Worm (Caenorhabditis elegans) whole organism, L2 larva: ENCODE results near the gene ugt-6.
A peak's percentile ranks its signal among the peaks of the same experiment; 100 is the strongest.

Experiments used
- C34F6.9 ChIP-seq: fragments of 150-350 bp; optimal IDR thresholded peaks from 2 replicates; lab custom pipeline; 2014; ENCODE audit warnings: missing biosample characterization, missing genetic modification characterization
- F13H6.1 ChIP-seq: sonication (generic microtip); optimal IDR thresholded peaks from 2 replicates; lab custom pipeline; 2016; ENCODE audit warnings: missing genetic modification characterization, missing compliant biosample characterization
- R02D3.7 ChIP-seq: fragments of 150-350 bp; optimal IDR thresholded peaks from 2 replicates; lab custom pipeline; 2014; ENCODE audit warnings: missing biosample characterization, missing genetic modification characterization
- Y55F3AM.14 ChIP-seq: fragments of 200-800 bp; sonication (Bioruptor generic); optimal IDR thresholded peaks from 2 replicates; lab custom pipeline; 2018; ENCODE audit warnings: mild to moderate bottlenecking, missing genetic modification characterization, missing compliant biosample characterization
- ZK546.5 ChIP-seq: sonication (generic microtip); optimal IDR thresholded peaks from 2 replicates; lab custom pipeline; 2017; ENCODE audit warnings: missing biosample characterization, missing genetic modification characterization
- alr-1 ChIP-seq: fragments of 150-350 bp; optimal IDR thresholded peaks from 2 replicates; lab custom pipeline; 2014; ENCODE audit warnings: missing biosample characterization, missing genetic modification characterization
- aly-2 ChIP-seq: fragments of 150-350 bp; optimal IDR thresholded peaks from 2 replicates; lab custom pipeline; 2014; ENCODE audit warnings: missing biosample characterization, missing genetic modification characterization
- ama-1 ChIP-seq: fragments of 150-350 bp; optimal IDR thresholded peaks from 2 replicates; lab custom pipeline; 2018; ENCODE audit warnings: inconsistent platforms
- blmp-1 ChIP-seq: sonication (generic microtip); optimal IDR thresholded peaks from 2 replicates; lab custom pipeline; 2017; ENCODE audit warnings: missing genetic modification characterization, mild to moderate bottlenecking, missing compliant biosample characterization, antibody characterized with exemption, moderate library complexity; ENCODE audit not compliant: insufficient read depth
- ceh-16 ChIP-seq: fragments of 150-350 bp; optimal IDR thresholded peaks from 2 replicates; lab custom pipeline; 2014; ENCODE audit warnings: missing biosample characterization, missing genetic modification characterization
- ceh-82 ChIP-seq: fragments of 150-350 bp; optimal IDR thresholded peaks from 2 replicates; lab custom pipeline; 2014; ENCODE audit warnings: missing biosample characterization, missing genetic modification characterization
- crh-2 ChIP-seq: sonication (generic microtip); optimal IDR thresholded peaks from 2 replicates; lab custom pipeline; 2017; ENCODE audit warnings: missing biosample characterization, missing genetic modification characterization
- dmd-4 ChIP-seq: sonication (generic microtip); optimal IDR thresholded peaks from 2 replicates; lab custom pipeline; 2017; ENCODE audit warnings: missing biosample characterization, missing genetic modification characterization
- egl-27 ChIP-seq: sonication (generic microtip); optimal IDR thresholded peaks from 3 replicates; lab custom pipeline; 2017; ENCODE audit warnings: missing biosample characterization, missing genetic modification reagents, missing genetic modification characterization
- elt-3 ChIP-seq: sonication (generic microtip); optimal IDR thresholded peaks from 2 replicates; lab custom pipeline; 2017; ENCODE audit warnings: missing biosample characterization, missing genetic modification characterization
- fos-1 ChIP-seq: fragments of 150-350 bp; optimal IDR thresholded peaks from 2 replicates; lab custom pipeline; 2014; ENCODE audit warnings: missing biosample characterization, missing genetic modification characterization
- gmeb-1 ChIP-seq: fragments of 150-350 bp; optimal IDR thresholded peaks from 2 replicates; lab custom pipeline; 2014; ENCODE audit warnings: missing biosample characterization, missing genetic modification characterization
- lin-11 ChIP-seq: fragments of 150-350 bp; sonication (generic microtip); optimal IDR thresholded peaks from 2 replicates; lab custom pipeline; 2014; ENCODE audit warnings: missing biosample characterization, missing genetic modification characterization, inconsistent platforms, mixed read lengths
- lin-13 ChIP-seq: fragments of 150-350 bp; optimal IDR thresholded peaks from 2 replicates; lab custom pipeline; 2014; ENCODE audit warnings: missing biosample characterization, missing genetic modification reagents, missing genetic modification characterization
- lin-39 ChIP-seq: fragments of 150-350 bp; optimal IDR thresholded peaks from 2 replicates; lab custom pipeline; 2014; ENCODE audit warnings: missing biosample characterization, missing genetic modification reagents, missing genetic modification characterization
- lsy-2 ChIP-seq, 2 experiments: fragments of 150-350 bp in 1 of 2; sonication (generic microtip) in 1 of 2; optimal IDR thresholded peaks; 2 replicates each; lab custom pipeline; 2014 to 2017; ENCODE audit warnings: missing biosample characterization in 2 of 2, missing genetic modification characterization in 2 of 2
- mab-5 ChIP-seq: fragments of 150-350 bp; optimal IDR thresholded peaks from 2 replicates; lab custom pipeline; 2014; ENCODE audit warnings: missing biosample characterization, missing genetic modification characterization
- mbf-1 ChIP-seq: sonication (generic microtip); optimal IDR thresholded peaks from 2 replicates; lab custom pipeline; 2017; ENCODE audit warnings: missing biosample characterization, missing genetic modification characterization
- mdl-1 ChIP-seq, 2 experiments: fragments of 150-350 bp in 1 of 2; sonication (generic microtip) in 1 of 2; optimal IDR thresholded peaks; 2 replicates each; lab custom pipeline; 2017; ENCODE audit warnings: missing biosample characterization in 2 of 2, missing genetic modification characterization in 2 of 2
- nhr-10 ChIP-seq: sonication (generic microtip); optimal IDR thresholded peaks from 2 replicates; lab custom pipeline; 2017; ENCODE audit warnings: missing biosample characterization, missing genetic modification characterization
- nhr-11 ChIP-seq: fragments of 150-350 bp; optimal IDR thresholded peaks from 2 replicates; lab custom pipeline; 2014; ENCODE audit warnings: missing biosample characterization, missing genetic modification characterization
- nhr-12 ChIP-seq: fragments of 150-350 bp; optimal IDR thresholded peaks from 2 replicates; lab custom pipeline; 2014; ENCODE audit warnings: missing biosample characterization, missing genetic modification characterization
- nhr-129 ChIP-seq: fragments of 150-350 bp; optimal IDR thresholded peaks from 2 replicates; lab custom pipeline; 2014; ENCODE audit warnings: missing biosample characterization, missing genetic modification characterization
- nhr-21 ChIP-seq: fragments of 150-350 bp; optimal IDR thresholded peaks from 2 replicates; lab custom pipeline; 2014; ENCODE audit warnings: missing biosample characterization, missing genetic modification characterization
- nhr-237 ChIP-seq: fragments of 150-350 bp; optimal IDR thresholded peaks from 2 replicates; lab custom pipeline; 2014; ENCODE audit warnings: missing biosample characterization, missing genetic modification characterization
- nhr-25 ChIP-seq: fragments of 150-350 bp; sonication (generic microtip); optimal IDR thresholded peaks from 3 replicates; lab custom pipeline; 2014; ENCODE audit warnings: missing biosample characterization, missing genetic modification characterization
- nhr-6 ChIP-seq: fragments of 150-350 bp; optimal IDR thresholded peaks from 2 replicates; lab custom pipeline; 2014; ENCODE audit warnings: missing biosample characterization, missing genetic modification characterization
- nhr-77 ChIP-seq: fragments of 150-350 bp; optimal IDR thresholded peaks from 2 replicates; lab custom pipeline; 2014; ENCODE audit warnings: missing biosample characterization, missing genetic modification characterization
- peb-1 ChIP-seq: fragments of 150-350 bp; optimal IDR thresholded peaks from 2 replicates; lab custom pipeline; 2014; ENCODE audit warnings: missing biosample characterization, missing genetic modification characterization
- sem-4 ChIP-seq: fragments of 150-350 bp; optimal IDR thresholded peaks from 2 replicates; lab custom pipeline; 2014; ENCODE audit warnings: missing biosample characterization, missing genetic modification reagents, missing genetic modification characterization
- sma-3 ChIP-seq: sonication (generic microtip); optimal IDR thresholded peaks from 2 replicates; lab custom pipeline; 2016; ENCODE audit warnings: missing genetic modification reagents, missing genetic modification characterization, missing compliant biosample characterization
- sma-9 ChIP-seq, 2 experiments: fragments of 150-350 bp in 1 of 2; sonication (generic microtip) in 1 of 2; optimal IDR thresholded peaks; 2 replicates each; lab custom pipeline; 2014 to 2016; ENCODE audit warnings: missing genetic modification characterization in 2 of 2, mild to moderate bottlenecking in 1 of 2, missing biosample characterization in 1 of 2, missing compliant biosample characterization in 1 of 2, missing genetic modification reagents in 1 of 2, moderate library complexity in 1 of 2
- snpc-4 ChIP-seq: fragments of 150-350 bp; optimal IDR thresholded peaks from 2 replicates; lab custom pipeline; 2014; ENCODE audit warnings: missing biosample characterization, missing genetic modification characterization
- unc-39 ChIP-seq: fragments of 150-350 bp; optimal IDR thresholded peaks from 2 replicates; lab custom pipeline; 2014; ENCODE audit warnings: missing biosample characterization, missing genetic modification characterization
- unc-55 ChIP-seq: fragments of 150-350 bp; sonication (generic microtip); optimal IDR thresholded peaks from 3 replicates; lab custom pipeline; 2014; ENCODE audit warnings: missing biosample characterization, missing genetic modification reagents, missing genetic modification characterization
- unc-62 ChIP-seq: fragments of 150-350 bp; optimal IDR thresholded peaks from 2 replicates; lab custom pipeline; 2014; ENCODE audit warnings: missing biosample characterization, missing genetic modification reagents, missing genetic modification characterization
- zag-1 ChIP-seq: fragments of 150-350 bp; optimal IDR thresholded peaks from 2 replicates; lab custom pipeline; 2014; ENCODE audit warnings: missing biosample characterization, missing genetic modification characterization
- ztf-1 ChIP-seq: fragments of 200-800 bp; sonication (Bioruptor generic); conservative IDR thresholded peaks from 2 replicates; pipeline ENCODE4 v1.3.6; 2022; ENCODE audit warnings: missing genetic modification characterization, missing compliant biosample characterization
- ztf-11 ChIP-seq: sonication (generic microtip); optimal IDR thresholded peaks from 2 replicates; lab custom pipeline; 2017; ENCODE audit warnings: missing biosample characterization, missing genetic modification characterization

Gene ugt-6

DNA sequence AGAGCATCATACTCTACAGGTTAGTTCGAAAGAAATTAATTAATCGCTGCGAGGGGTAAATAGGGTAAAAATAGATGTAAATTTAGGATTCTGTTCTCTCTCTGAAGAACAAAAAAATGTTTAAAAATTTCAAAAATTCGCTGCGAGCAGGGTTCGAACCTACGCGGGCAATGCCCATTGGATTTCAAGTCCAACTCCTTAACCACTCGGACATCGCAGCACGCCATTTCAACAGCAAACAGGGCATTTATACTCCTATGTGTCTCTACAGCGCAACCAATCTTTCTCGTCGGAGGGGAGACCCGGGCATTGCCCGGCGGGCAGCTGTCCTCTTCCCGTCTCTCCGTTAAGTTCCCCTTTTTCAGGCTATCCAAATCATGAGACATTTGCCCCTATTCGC lies 17.8 kb downstream of the ugt-6 start:
- TF ChIP-seq nhr-25 (no peak), nhr-237 (tag; lab: Kevin White, UChicago) (no peak), ceh-82 (tag; lab: Kevin White, UChicago) (no peak), F13H6.1 (tag; lab: Kevin White, UChicago) (peak; percentile 10), sma-3 (GFP tag; lab: Kevin White, UChicago) (peak; percentile 49), mdl-1 (tag; optimal IDR thresholded peaks at IDR 0.05; lab: Kevin White, UChicago) (no peak), lin-13 (GFP tag; lab: Kevin White, UChicago) (peak; percentile 18), gmeb-1 (peak; percentile 39), blmp-1 (tag; lab: Kevin White, UChicago) (no peak), crh-2 (tag; lab: Kevin White, UChicago) (peak; percentile 18), nhr-77 (no peak), lin-39 (tag; lab: Kevin White, UChicago) (no peak), ztf-11 (tag; lab: Kevin White, UChicago) (no peak), lsy-2 (tag; optimal IDR thresholded peaks at IDR 0.05; lab: Kevin White, UChicago) (peak in 1 of 2 experiments; percentile 5), fos-1 (peak; percentile 45), peb-1 (no peak), ztf-1 (GFP tag; lab: Robert Waterston, UW) (no peak), nhr-11 (tag; lab: Kevin White, UChicago) (no peak), nhr-10 (tag; lab: Kevin White, UChicago) (no peak), ama-1 (lab: Kevin White, UChicago) (no peak), R02D3.7 (tag; lab: Kevin White, UChicago) (no peak), unc-39 (tag; lab: Kevin White, UChicago) (no peak), snpc-4 (tag; lab: Kevin White, UChicago) (no peak), ZK546.5 (tag; lab: Kevin White, UChicago) (no peak), elt-3 (tag; lab: Kevin White, UChicago) (no peak), unc-55 (no peak), C34F6.9 (tag; lab: Kevin White, UChicago) (peak; percentile 38), nhr-12 (tag; lab: Kevin White, UChicago) (no peak), Y55F3AM.14 (GFP tag; lab: Kevin White, UChicago) (no peak), mab-5 (tag; lab: Kevin White, UChicago) (no peak), ceh-16 (no peak), sem-4 (no peak), sma-9 (GFP tag; optimal IDR thresholded peaks at IDR 0.05; lab: Kevin White, UChicago) (peak; percentile 53), sma-9 (tag; optimal IDR thresholded peaks at IDR 0.05; lab: Kevin White, UChicago) (no peak), egl-27 (no peak), dmd-4 (tag; lab: Kevin White, UChicago) (no peak), nhr-129 (tag; lab: Kevin White, UChicago) (peak; percentile 70), alr-1 (tag; lab: Kevin White, UChicago) (no peak), lin-11 (tag; lab: Kevin White, UChicago) (no peak), zag-1 (no peak), aly-2 (tag; lab: Kevin White, UChicago) (no peak), nhr-6 (tag; lab: Kevin White, UChicago) (no peak), mbf-1 (no peak)

DNA sequence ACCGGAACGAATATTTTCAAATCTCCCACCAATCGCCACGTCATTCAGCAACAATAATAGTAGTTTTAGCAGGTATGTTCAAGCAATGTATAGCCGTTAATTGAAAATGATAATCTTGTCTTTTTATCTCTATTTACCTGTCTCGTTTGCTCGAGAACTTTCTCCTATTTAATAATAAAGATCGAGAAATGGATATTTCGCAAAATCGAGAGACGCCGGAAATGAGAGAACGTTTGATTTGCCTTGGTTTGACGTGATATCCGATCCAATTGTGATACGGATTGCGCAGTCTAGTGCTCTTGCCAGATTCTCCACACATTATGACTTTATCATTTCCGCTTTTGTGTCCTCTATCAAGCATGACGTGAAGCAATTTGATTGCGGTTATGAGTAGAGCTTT lies 24.2 kb downstream of the ugt-6 start:
- TF ChIP-seq lin-39 (tag; lab: Kevin White, UChicago) (no peak), aly-2 (tag; lab: Kevin White, UChicago) (no peak), crh-2 (tag; lab: Kevin White, UChicago) (no peak), ztf-1 (GFP tag; lab: Robert Waterston, UW) (no peak), blmp-1 (tag; lab: Kevin White, UChicago) (no peak), unc-62 (GFP tag; lab: Kevin White, UChicago) (no peak), lin-11 (tag; lab: Kevin White, UChicago) (no peak), unc-55 (no peak), lsy-2 (tag; optimal IDR thresholded peaks at IDR 0.05; lab: Kevin White, UChicago) (no peak), peb-1 (no peak), nhr-21 (no peak), fos-1 (no peak), snpc-4 (tag; lab: Kevin White, UChicago) (no peak)
